Worm (Caenorhabditis elegans): Measurements from ENCODE around the gene ZK418.11.
A peak's percentile ranks its signal among the peaks of the same experiment; 100 is the strongest.

The ZK418.11 gene

DNA sequence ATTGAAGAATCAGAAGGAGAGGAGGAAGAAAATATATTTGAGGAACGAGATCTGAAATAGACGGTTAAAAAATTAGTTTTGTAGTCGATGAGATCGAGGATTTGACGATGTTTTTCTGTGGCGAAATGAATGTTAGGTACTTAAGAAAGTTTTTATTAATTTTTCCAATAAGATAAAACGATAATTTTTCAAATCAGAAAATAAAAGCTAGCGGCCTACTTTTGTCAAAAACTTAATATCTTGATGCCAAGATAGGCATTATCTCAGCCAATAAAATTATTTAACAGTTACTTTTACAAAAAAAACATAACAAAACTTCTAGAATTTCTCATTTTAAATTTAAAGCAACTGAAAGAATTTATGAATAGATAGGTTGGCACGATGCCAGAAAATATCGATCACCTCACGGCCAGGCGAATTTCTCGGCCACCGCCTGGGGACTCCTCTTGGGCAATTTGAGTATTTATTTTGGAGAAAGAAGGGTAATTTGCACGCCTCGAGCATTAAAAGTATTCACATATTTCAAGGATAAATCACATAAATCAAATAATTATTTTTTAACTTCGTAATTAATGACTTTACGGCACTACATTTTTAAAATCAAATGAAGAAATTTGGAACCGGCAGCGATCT, 12.3 kb upstream of the ZK418.11 start, which contains the start of gene fubl-2 (continued):
- TF ChIP-seq mes-2 (tag; optimal IDR thresholded peaks at IDR 0.05; ENCODE audit: poor library complexity, severe bottlenecking) (peak; percentile 98), nhr-28 (tag; optimal IDR thresholded peaks at IDR 0.05) (peak; percentile 26), Y105C5A.15 (GFP tag; IDR thresholded peaks at IDR 0.05) (no peak), unc-130 (GFP tag; optimal IDR thresholded peaks at IDR 0.05) (peak; percentile 79), zip-11 (GFP tag; IDR thresholded peaks at IDR 0.05) (no peak), zip-2 (tag; optimal IDR thresholded peaks at IDR 0.05) (no peak), egl-43 (GFP tag; IDR thresholded peaks at IDR 0.05) (no peak), rbr-2 (tag; optimal IDR thresholded peaks at IDR 0.05) (peak; percentile 42), F44E2.7 (GFP tag; IDR thresholded peaks at IDR 0.05) (no peak), ceh-44 (GFP tag; IDR thresholded peaks at IDR 0.05) (no peak), hif-1 (tag; optimal IDR thresholded peaks at IDR 0.05) (peak in 1 of 2 experiments; percentile 88), madf-9 (GFP tag; conservative IDR thresholded peaks at IDR 0.05) (no peak), D1046.2 (GFP tag; IDR thresholded peaks at IDR 0.05) (no peak), dpl-1 (GFP tag; optimal IDR thresholded peaks at IDR 0.05) (peak; percentile 73), T20F7.1 (GFP tag; optimal IDR thresholded peaks at IDR 0.05) (no peak), nhr-11 (tag; optimal IDR thresholded peaks at IDR 0.05) (peak; percentile 6), nhr-48 (tag; optimal IDR thresholded peaks at IDR 0.05) (no peak), fkh-10 (GFP tag; optimal IDR thresholded peaks at IDR 0.05) (no peak), snpc-4 (tag; optimal IDR thresholded peaks at IDR 0.05) (no peak)

DNA sequence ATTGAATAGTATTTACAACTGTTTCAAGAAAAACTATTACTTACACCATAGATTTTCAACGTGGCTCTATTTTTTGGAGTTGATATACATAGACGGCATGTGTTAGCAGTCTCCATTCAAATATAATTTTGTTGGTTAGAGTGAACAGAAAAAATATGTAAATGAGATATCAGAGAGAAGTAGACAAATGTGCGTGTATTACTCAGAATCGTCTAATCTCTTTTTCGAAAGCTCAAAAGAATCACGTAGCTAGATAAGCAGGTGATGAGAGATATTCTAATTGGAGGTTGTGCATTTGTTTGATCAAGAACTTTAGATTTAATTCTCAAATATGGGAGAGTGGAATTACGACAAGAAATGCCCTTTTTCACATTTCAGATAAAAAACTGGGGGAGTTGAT, 9.5 kb upstream of the ZK418.11 start, which contains the start of gene ZK418.10:
Gene ZK418.10, minus strand, starts transcription at position 148 of the 400 bp plus-strand sequence.
- TF ChIP-seq rbr-2 (tag; optimal IDR thresholded peaks at IDR 0.05) (no peak), nhr-11 (tag; optimal IDR thresholded peaks at IDR 0.05) (peak; percentile 13)

DNA sequence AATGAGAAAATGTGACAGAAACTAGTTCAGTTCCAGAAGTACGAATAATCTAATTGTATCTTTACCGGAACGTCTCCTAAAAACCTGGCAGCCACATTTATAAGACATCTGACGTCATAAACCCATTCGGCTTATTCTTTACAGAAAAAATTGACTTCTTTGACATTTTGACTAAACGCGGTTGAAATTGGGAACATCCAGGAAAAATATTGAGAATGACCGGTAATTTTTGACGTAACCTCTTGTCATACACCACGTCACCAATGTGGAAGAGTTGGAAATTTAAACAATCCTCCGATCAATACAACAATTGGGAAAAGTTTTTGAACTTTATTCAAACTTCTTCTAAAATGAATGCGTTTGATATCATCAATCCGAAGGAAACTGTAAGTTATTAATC, 9.0 kb upstream of the ZK418.11 start, which contains the start of gene ZK418.2:
Gene ZK418.2, plus strand, starts transcription at position 301 of the 400 bp plus-strand sequence.
- TF ChIP-seq unc-130 (GFP tag; optimal IDR thresholded peaks at IDR 0.05), result no peak
- TF ChIP-seq Y105C5A.15 (GFP tag; IDR thresholded peaks at IDR 0.05), result no peak
- TF ChIP-seq aha-1 (tag), result peak; percentile 57
- TF ChIP-seq tag-97 (GFP tag; IDR thresholded peaks at IDR 0.05), result no peak
- no peak for TF ChIP-seq F10B5.3 (tag; optimal IDR thresholded peaks at IDR 0.05)
- no peak for TF ChIP-seq mxl-3 (GFP tag; optimal IDR thresholded peaks at IDR 0.05)
- TF ChIP-seq lsy-2 (tag; optimal IDR thresholded peaks at IDR 0.05), result no peak

DNA sequence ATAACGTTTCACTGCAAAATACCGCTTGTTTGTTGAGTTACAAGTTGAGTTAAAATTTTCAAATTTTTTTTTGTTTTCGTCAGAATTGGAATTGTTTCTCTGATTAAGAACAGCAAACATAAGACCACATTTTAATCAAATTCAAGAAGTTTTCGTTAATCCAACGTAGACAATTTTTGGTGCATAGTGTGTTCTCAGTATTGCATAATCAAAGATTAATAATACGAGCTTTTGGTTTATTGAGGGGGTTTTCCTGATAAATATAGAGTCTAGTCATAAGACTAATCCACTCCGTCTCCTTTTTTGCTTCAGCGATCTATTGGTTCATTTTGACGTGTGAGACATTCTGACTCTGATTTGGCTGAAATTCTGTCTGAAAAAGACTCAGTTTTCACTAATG, 4.9 kb upstream of the ZK418.11 start, which contains the start of gene nhr-9:
Gene nhr-9, plus strand, starts transcription at position 307 of the 400 bp plus-strand sequence.
- TF ChIP-seq zfp-2 (tag; optimal IDR thresholded peaks at IDR 0.05), result no peak
- TF ChIP-seq attf-4 (tag; optimal IDR thresholded peaks at IDR 0.05), result no peak
- no peak for TF ChIP-seq ama-1 (optimal IDR thresholded peaks at IDR 0.05)
- TF ChIP-seq Y105C5A.15 (GFP tag; IDR thresholded peaks at IDR 0.05), result no peak
- TF ChIP-seq mdl-1 (tag; optimal IDR thresholded peaks at IDR 0.05), result no peak
- no peak for TF ChIP-seq egl-43 (GFP tag; IDR thresholded peaks at IDR 0.05)
- TF ChIP-seq lir-3 (tag; optimal IDR thresholded peaks at IDR 0.05), result no peak
- TF ChIP-seq nhr-111 (GFP tag; optimal IDR thresholded peaks at IDR 0.05), result no peak
- no peak for TF ChIP-seq tag-97 (GFP tag; IDR thresholded peaks at IDR 0.05)
- no peak for TF ChIP-seq ztf-11 (tag; optimal IDR thresholded peaks at IDR 0.05)
- no peak for TF ChIP-seq snpc-4 (tag; optimal IDR thresholded peaks at IDR 0.05)
- TF ChIP-seq cey-2 (tag; optimal IDR thresholded peaks at IDR 0.05; ENCODE audit: borderline replicate concordance, insufficient read depth), result no peak
- TF ChIP-seq hlh-11 (tag; optimal IDR thresholded peaks at IDR 0.05), result no peak
- TF ChIP-seq spr-1 (tag; optimal IDR thresholded peaks at IDR 0.05), result no peak

Measured in whole organism, L4 larva.